Worm (Caenorhabditis elegans) whole organism, late embryonic: ENCODE measurements around the gene D2062.1.
"Not testable (repeated sequence)": the region's sequence is repeated elsewhere in the genome, so short reads cannot be mapped to it uniquely, and the experiment has no call there.

ENCODE experiments used
- C38D4.7 ChIP-seq: fragments of 200-800 bp; sonication (Bioruptor generic); optimal IDR thresholded peaks from 2 replicates; lab custom pipeline; 2018; ENCODE audit warnings: mild to moderate bottlenecking, missing genetic modification characterization, moderate library complexity, missing compliant biosample characterization
- F13H6.1 ChIP-seq: sonication (generic microtip); optimal IDR thresholded peaks from 2 replicates; lab custom pipeline; 2016; ENCODE audit warnings: missing genetic modification characterization, missing compliant biosample characterization
- K02D7.2 ChIP-seq: sonication (generic microtip); optimal IDR thresholded peaks from 2 replicates; lab custom pipeline; 2017; ENCODE audit warnings: mild to moderate bottlenecking, missing genetic modification characterization, missing compliant biosample characterization
- K09A11.1 ChIP-seq: sonication (generic microtip); optimal IDR thresholded peaks from 2 replicates; lab custom pipeline; 2017; ENCODE audit warnings: antibody characterized with exemption, mild to moderate bottlenecking, missing genetic modification characterization, missing compliant biosample characterization; ENCODE audit not compliant: insufficient read depth
- T23F11.4 ChIP-seq: fragments of 200-800 bp; sonication (Bioruptor generic); optimal IDR thresholded peaks from 2 replicates; lab custom pipeline; 2018; ENCODE audit warnings: mild to moderate bottlenecking, missing genetic modification characterization, missing compliant biosample characterization
- ceh-14 ChIP-seq: sonication (generic microtip); optimal IDR thresholded peaks from 2 replicates; lab custom pipeline; 2016; ENCODE audit warnings: missing genotype, missing genetic modification characterization, missing compliant biosample characterization
- ceh-18 ChIP-seq: sonication (generic microtip); optimal IDR thresholded peaks from 2 replicates; lab custom pipeline; 2016; ENCODE audit warnings: missing genetic modification characterization, missing compliant biosample characterization
- ceh-19 ChIP-seq: fragments of 200-800 bp; sonication (Bioruptor generic); optimal IDR thresholded peaks from 2 replicates; lab custom pipeline; 2018; ENCODE audit warnings: mild to moderate bottlenecking, missing genetic modification characterization, missing compliant biosample characterization
- ceh-2 ChIP-seq: sonication (generic microtip); optimal IDR thresholded peaks from 2 replicates; lab custom pipeline; 2016; ENCODE audit warnings: missing genotype, missing genetic modification characterization, missing compliant biosample characterization
- ceh-24 ChIP-seq: sonication (generic microtip); optimal IDR thresholded peaks from 2 replicates; lab custom pipeline; 2016; ENCODE audit warnings: mild to moderate bottlenecking, missing genetic modification characterization, missing compliant biosample characterization
- ceh-31 ChIP-seq: sonication (generic microtip); optimal IDR thresholded peaks from 2 replicates; lab custom pipeline; 2016; ENCODE audit warnings: missing genetic modification characterization, missing compliant biosample characterization
- ceh-34 ChIP-seq: sonication (generic microtip); optimal IDR thresholded peaks from 2 replicates; lab custom pipeline; 2016; ENCODE audit warnings: mild to moderate bottlenecking, missing genetic modification characterization, missing compliant biosample characterization
- ceh-45 ChIP-seq: fragments of 200-800 bp; sonication (Bioruptor generic); IDR thresholded peaks from 2 replicates; pipeline ENCODE4 v1.3.6; 2022; ENCODE audit warnings: missing genetic modification reagents, missing genetic modification characterization, missing compliant biosample characterization
- ceh-48 ChIP-seq: sonication (generic microtip); optimal IDR thresholded peaks from 2 replicates; lab custom pipeline; 2016; ENCODE audit warnings: missing genetic modification characterization, inconsistent platforms, missing compliant biosample characterization
- ceh-6 ChIP-seq: fragments of 200-800 bp; sonication (Bioruptor generic); optimal IDR thresholded peaks from 2 replicates; lab custom pipeline; 2018; ENCODE audit warnings: mild to moderate bottlenecking, missing genetic modification characterization, missing compliant biosample characterization
- dmd-4 ChIP-seq: sonication (generic microtip); optimal IDR thresholded peaks from 2 replicates; lab custom pipeline; 2016; ENCODE audit warnings: borderline replicate concordance, missing genetic modification characterization, missing compliant biosample characterization
- dve-1 ChIP-seq: sonication (generic microtip); optimal IDR thresholded peaks from 2 replicates; lab custom pipeline; 2017; ENCODE audit warnings: antibody characterized with exemption, mild to moderate bottlenecking, missing genetic modification characterization, missing compliant biosample characterization
- elt-4 ChIP-seq: sonication (generic microtip); optimal IDR thresholded peaks from 2 replicates; lab custom pipeline; 2016; ENCODE audit warnings: missing genetic modification characterization, missing compliant biosample characterization
- ets-4 ChIP-seq: sonication (generic microtip); optimal IDR thresholded peaks from 2 replicates; lab custom pipeline; 2016; ENCODE audit warnings: missing genetic modification characterization, missing compliant biosample characterization
- fkh-6 ChIP-seq: sonication (generic microtip); optimal IDR thresholded peaks from 2 replicates; lab custom pipeline; 2016; ENCODE audit warnings: missing genetic modification characterization, missing compliant biosample characterization
- hlh-13 ChIP-seq: fragments of 200-800 bp; sonication (Bioruptor generic); optimal IDR thresholded peaks from 2 replicates; lab custom pipeline; 2018; ENCODE audit warnings: mild to moderate bottlenecking, missing genetic modification characterization, missing compliant biosample characterization
- hlh-15 ChIP-seq: sonication (generic microtip); optimal IDR thresholded peaks from 2 replicates; lab custom pipeline; 2016; ENCODE audit warnings: missing genetic modification characterization, missing compliant biosample characterization
- hlh-6 ChIP-seq: sonication (generic microtip); optimal IDR thresholded peaks from 2 replicates; lab custom pipeline; 2016; ENCODE audit warnings: missing genotype, missing genetic modification characterization, missing compliant biosample characterization
- madf-2 ChIP-seq: sonication (generic microtip); optimal IDR thresholded peaks from 2 replicates; lab custom pipeline; 2017; ENCODE audit warnings: missing genetic modification characterization, missing compliant biosample characterization
- mec-3 ChIP-seq: sonication (generic microtip); optimal IDR thresholded peaks from 2 replicates; lab custom pipeline; 2016; ENCODE audit warnings: borderline replicate concordance, missing genetic modification characterization, missing compliant biosample characterization
- nhr-11 ChIP-seq: fragments of 150-350 bp; optimal IDR thresholded peaks from 2 replicates; lab custom pipeline; 2014; ENCODE audit warnings: missing biosample characterization, missing genetic modification characterization
- npax-4 ChIP-seq: sonication (generic microtip); optimal IDR thresholded peaks from 2 replicates; lab custom pipeline; 2016; ENCODE audit warnings: missing genetic modification characterization, missing compliant biosample characterization
- pat-9 ChIP-seq: fragments of 200-800 bp; sonication (Bioruptor generic); optimal IDR thresholded peaks from 2 replicates; lab custom pipeline; 2018; ENCODE audit warnings: mild to moderate bottlenecking, missing genetic modification characterization, moderate library complexity, missing compliant biosample characterization
- pha-2 ChIP-seq: sonication (generic microtip); optimal IDR thresholded peaks from 2 replicates; lab custom pipeline; 2017; ENCODE audit warnings: mild to moderate bottlenecking, missing genetic modification characterization, missing compliant biosample characterization
- pqm-1 ChIP-seq: sonication (generic microtip); optimal IDR thresholded peaks from 2 replicates; lab custom pipeline; 2016; ENCODE audit warnings: missing genetic modification characterization, missing compliant biosample characterization
- pros-1 ChIP-seq: fragments of 150-350 bp; optimal IDR thresholded peaks from 2 replicates; lab custom pipeline; 2014; ENCODE audit warnings: missing biosample characterization, missing genetic modification reagents, missing genetic modification characterization
- ref-2 ChIP-seq: sonication (generic microtip); optimal IDR thresholded peaks from 2 replicates; lab custom pipeline; 2016; ENCODE audit warnings: missing genetic modification characterization, missing compliant biosample characterization
- sdc-2 ChIP-seq: sonication (generic microtip); optimal IDR thresholded peaks from 2 replicates; lab custom pipeline; 2016; ENCODE audit warnings: missing genotype, missing genetic modification characterization, missing compliant biosample characterization
- unc-55 ChIP-seq: sonication (generic microtip); optimal IDR thresholded peaks from 2 replicates; lab custom pipeline; 2017; ENCODE audit warnings: missing biosample characterization, missing genetic modification reagents, missing genetic modification characterization
- unc-86 ChIP-seq: sonication (generic microtip); optimal IDR thresholded peaks from 2 replicates; lab custom pipeline; 2016; ENCODE audit warnings: missing genetic modification characterization, missing compliant biosample characterization
- zip-5 ChIP-seq: sonication (generic microtip); optimal IDR thresholded peaks from 2 replicates; lab custom pipeline; 2016; ENCODE audit warnings: missing genetic modification characterization, missing compliant biosample characterization
- ztf-16 ChIP-seq: sonication (generic microtip); optimal IDR thresholded peaks from 2 replicates; lab custom pipeline; 2017; ENCODE audit warnings: missing genetic modification characterization, missing compliant biosample characterization

D2062.1 gene

ce11 chrII:2646756-2647155, 15.5 kb downstream of the D2062.1 start, which contains the start of gene F22E5.12:
F22E5.12 (minus strand) TSS chrII:2646856.
- not testable (repeated sequence) for TF ChIP-seq pha-2 (tag; lab: Kevin White, UChicago); ceh-2; pqm-1 (tag; lab: Kevin White, UChicago)

DNA sequence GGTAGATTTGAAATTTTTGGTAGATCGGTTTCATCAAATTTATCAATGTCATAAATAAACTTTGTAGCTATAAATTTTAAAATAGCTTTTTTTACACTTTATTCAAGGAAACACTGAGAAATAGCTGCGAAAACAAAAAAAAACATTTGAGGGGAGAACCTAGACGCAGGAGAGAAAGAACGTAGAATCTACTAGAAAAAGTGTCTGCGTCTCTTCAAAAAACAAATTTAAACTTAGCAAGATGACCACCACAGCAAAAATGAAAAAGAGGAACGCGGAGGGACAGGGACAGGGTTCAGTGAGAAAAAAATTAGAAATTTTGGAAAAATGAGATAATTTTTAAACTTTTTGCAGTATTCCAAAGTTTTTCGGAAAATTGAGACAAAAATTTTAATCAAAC, 17.7 kb downstream of the D2062.1 start:
- TF ChIP-seq elt-4 (tag; lab: Kevin White, UChicago) (no peak), ets-4 (no peak), unc-55 (no peak), zip-5 (tag; lab: Kevin White, UChicago) (no peak), ceh-24 (tag; lab: Kevin White, UChicago) (no peak), ceh-2 (no peak), ref-2 (no peak), dve-1 (no peak), madf-2 (no peak), ceh-6 (GFP tag; lab: Kevin White, UChicago) (no peak), ceh-14 (tag; lab: Kevin White, UChicago) (no peak)

DNA sequence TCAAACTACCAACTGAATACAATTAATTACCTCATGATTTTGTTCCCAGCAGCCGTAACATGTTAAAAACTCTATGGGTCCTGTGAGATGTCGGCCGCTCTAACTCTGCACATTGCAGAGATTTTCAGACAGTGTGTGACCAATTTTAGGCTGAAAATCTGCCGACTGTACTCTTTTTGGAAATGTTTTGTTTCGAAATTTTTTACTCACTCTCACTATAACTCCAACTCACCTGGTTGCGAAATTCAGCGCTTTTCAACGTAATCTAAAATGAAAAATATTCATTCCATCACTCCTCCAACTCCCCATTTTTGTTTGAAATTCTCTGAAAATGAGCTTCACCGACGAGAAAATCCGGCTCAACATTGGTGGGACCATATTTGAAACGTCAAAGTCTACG, 18.3 kb downstream of the D2062.1 start, which contains the start of the genes F22E5.13 and F22E5.6:
Gene F22E5.13, minus strand, starts transcription at position 101 of the 400 bp plus-strand sequence.
Gene F22E5.6, plus strand, starts transcription at position 297 of the 400 bp plus-strand sequence.
- TF ChIP-seq elt-4 (tag; lab: Kevin White, UChicago) (no peak), ets-4 (no peak), sdc-2 (tag; lab: Kevin White, UChicago) (no peak), ceh-19 (GFP tag; lab: Kevin White, UChicago) (no peak), hlh-15 (tag; lab: Kevin White, UChicago) (no peak), fkh-6 (tag; lab: Kevin White, UChicago) (no peak), pat-9 (tag; lab: Kevin White, UChicago) (no peak), ceh-31 (tag; lab: Kevin White, UChicago) (no peak), ceh-48 (tag; lab: Kevin White, UChicago) (no peak), pros-1 (tag; lab: Kevin White, UChicago) (no peak)

- TF ChIP-seq npax-4 (tag; lab: Kevin White, UChicago), result no peak
- TF ChIP-seq hlh-13 (GFP tag; lab: Kevin White, UChicago), result no peak
- TF ChIP-seq F13H6.1, result no peak
- TF ChIP-seq C38D4.7 (GFP tag; lab: Kevin White, UChicago), result no peak
- TF ChIP-seq dmd-4 (tag; lab: Kevin White, UChicago), result no peak
- no peak for TF ChIP-seq ceh-2
- no peak for TF ChIP-seq ceh-45 (GFP tag; lab: Robert Waterston, UW)
- no peak for TF ChIP-seq pros-1 (tag; lab: Kevin White, UChicago)
- TF ChIP-seq K09A11.1 (tag; lab: Kevin White, UChicago), result no peak
- no peak for TF ChIP-seq unc-86 (tag; lab: Kevin White, UChicago)
- TF ChIP-seq ceh-48 (tag; lab: Kevin White, UChicago), result no peak
- no peak for TF ChIP-seq ztf-16
- TF ChIP-seq nhr-11 (tag; lab: Kevin White, UChicago), result no peak
- TF ChIP-seq pha-2 (tag; lab: Kevin White, UChicago), result no peak
- TF ChIP-seq hlh-6 (tag; lab: Kevin White, UChicago), result no peak
- TF ChIP-seq madf-2, result no peak
- TF ChIP-seq ceh-19 (GFP tag; lab: Kevin White, UChicago), result no peak
- TF ChIP-seq K02D7.2 (tag; lab: Kevin White, UChicago), result no peak
- no peak for TF ChIP-seq ceh-34 (tag; lab: Kevin White, UChicago)
- TF ChIP-seq ceh-6 (GFP tag; lab: Kevin White, UChicago), result no peak
Measured at ce11 chrII:2656606-2657005, 25.3 kb downstream of the D2062.1 start, which contains the start of gene sri-47. sri-47 (plus strand) TSS chrII:2656906.

DNA sequence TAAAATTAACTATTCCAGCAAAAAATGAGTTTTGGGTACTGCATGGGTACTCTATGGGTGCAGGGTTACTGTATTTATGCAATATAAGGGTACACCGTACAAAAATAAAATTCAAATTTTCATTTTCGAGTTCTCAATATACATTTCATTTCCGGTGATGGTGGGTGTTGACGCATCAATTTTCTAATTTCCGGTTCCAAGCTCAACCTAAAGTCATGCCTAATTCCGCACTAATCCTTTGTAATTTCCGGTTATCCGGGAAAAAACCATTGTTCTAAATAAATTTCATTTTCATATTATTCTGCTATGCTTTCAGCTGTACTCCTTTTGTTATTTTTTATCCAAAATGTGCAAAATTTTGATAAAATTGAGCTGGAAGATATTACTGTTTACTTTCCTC, 28.1 kb downstream of the D2062.1 start, which contains the start of gene gcy-21:
Gene gcy-21, plus strand, starts transcription at position 301 of the 400 bp plus-strand sequence.
- TF ChIP-seq dmd-4 (tag; lab: Kevin White, UChicago) (no peak), T23F11.4 (no peak), mec-3 (tag; lab: Kevin White, UChicago) (no peak), ceh-18 (tag; lab: Kevin White, UChicago) (no peak)
